Fruit fly (Drosophila melanogaster) whole organism, embryonic: ENCODE measurements around the gene CG4332.

Experiments
- Aef1 ChIP-seq: fragments of 200-800 bp; sonication (Bioruptor generic); IDR thresholded peaks from 3 replicates; pipeline ENCODE4 v1.3.6; 2022; ENCODE audit warnings: missing biosample characterization, missing genetic modification characterization
- BEAF-32 ChIP-seq: fragments of 200-800 bp; sonication (Bioruptor generic); optimal IDR thresholded peaks from 3 replicates; lab custom pipeline; 2017; ENCODE audit warnings: missing biosample characterization, missing genetic modification characterization, mild to moderate bottlenecking, moderate library complexity, missing genetic modification reagents
- Bgb ChIP-seq: fragments of 200-800 bp; sonication (Bioruptor generic); IDR thresholded peaks from 2 replicates; pipeline ENCODE4 v1.3.6; 2022; ENCODE audit warnings: missing biosample characterization, missing genetic modification characterization; ENCODE audit not compliant: partially characterized antibody
- CG10267 ChIP-seq: fragments of 200-800 bp; sonication (Bioruptor generic); optimal IDR thresholded peaks from 2 replicates; lab custom pipeline; 2018; ENCODE audit warnings: missing biosample characterization, mild to moderate bottlenecking, missing genetic modification characterization, moderate library complexity
- CG10654 ChIP-seq: fragments of 200-800 bp; sonication (Bioruptor generic); optimal IDR thresholded peaks from 2 replicates; lab custom pipeline; 2016; ENCODE audit warnings: missing biosample characterization, missing genetic modification characterization
- CG11696 ChIP-seq: fragments of 200-800 bp; sonication (Bioruptor generic); IDR thresholded peaks from 2 replicates; pipeline ENCODE4 v1.3.6; 2022; ENCODE audit warnings: missing biosample characterization, missing genetic modification characterization
- CG12299 ChIP-seq: fragments of 200-800 bp; sonication (Bioruptor generic); optimal IDR thresholded peaks from 2 replicates; lab custom pipeline; 2018; ENCODE audit warnings: missing biosample characterization, mild to moderate bottlenecking, missing genetic modification characterization
- CG13123 ChIP-seq: fragments of 200-800 bp; sonication (Bioruptor generic); optimal IDR thresholded peaks from 2 replicates; lab custom pipeline; 2016; ENCODE audit warnings: missing biosample characterization, missing genetic modification characterization
- CG14014 ChIP-seq: fragments of 200-800 bp; sonication (Bioruptor generic); IDR thresholded peaks from 2 replicates; pipeline ENCODE4 v1.3.6; 2022; ENCODE audit warnings: missing biosample characterization, missing genetic modification characterization
- CG14860 ChIP-seq: fragments of 200-800 bp; sonication (Bioruptor generic); IDR thresholded peaks from 3 replicates; pipeline ENCODE4 v1.3.6; 2022; ENCODE audit warnings: missing biosample characterization, missing genetic modification characterization; ENCODE audit not compliant: partially characterized antibody
- CG15269 ChIP-seq: fragments of 200-800 bp; sonication (Bioruptor generic); optimal IDR thresholded peaks from 2 replicates; lab custom pipeline; 2018; ENCODE audit warnings: missing biosample characterization, mild to moderate bottlenecking, missing genetic modification characterization, moderate library complexity
- CG17186 ChIP-seq: fragments of 200-800 bp; sonication (Bioruptor generic); optimal IDR thresholded peaks from 3 replicates; lab custom pipeline; 2017; ENCODE audit warnings: missing biosample characterization, missing genetic modification reagents, missing genetic modification characterization
- CG30403 ChIP-seq: fragments of 200-800 bp; sonication (Bioruptor generic); optimal IDR thresholded peaks from 3 replicates; lab custom pipeline; 2016; ENCODE audit warnings: missing biosample characterization, missing genetic modification characterization
- CG32767 ChIP-seq: fragments of 200-800 bp; sonication (Bioruptor generic); IDR thresholded peaks from 2 replicates; pipeline ENCODE4 v1.3.6; 2022; ENCODE audit warnings: missing biosample characterization, missing genetic modification characterization
- CG34224 ChIP-seq: fragments of 200-800 bp; sonication (Bioruptor generic); IDR thresholded peaks from 3 replicates; pipeline ENCODE4 v1.3.6; 2022; ENCODE audit warnings: missing biosample characterization, missing genetic modification characterization; ENCODE audit not compliant: partially characterized antibody
- CG42726 ChIP-seq: fragments of 200-800 bp; sonication (Bioruptor generic); IDR thresholded peaks from 2 replicates; pipeline ENCODE4 v1.3.6; 2022; ENCODE audit warnings: missing biosample characterization, missing genetic modification characterization; ENCODE audit not compliant: partially characterized antibody
- CG6272 ChIP-seq: fragments of 200-800 bp; sonication (Bioruptor generic); IDR thresholded peaks from 2 replicates; pipeline ENCODE4 v1.3.6; 2022; ENCODE audit warnings: missing biosample characterization, missing genetic modification characterization
- CG6689 ChIP-seq: fragments of 200-800 bp; sonication (Bioruptor generic); IDR thresholded peaks from 2 replicates; pipeline ENCODE4 v1.3.6; 2022; ENCODE audit warnings: missing biosample characterization, missing genetic modification characterization
- CG8089 ChIP-seq: fragments of 200-800 bp; sonication (Bioruptor generic); optimal IDR thresholded peaks from 3 replicates; lab custom pipeline; 2016; ENCODE audit warnings: missing biosample characterization, missing genetic modification characterization
- CG9797 ChIP-seq: fragments of 200-800 bp; sonication (Bioruptor generic); optimal IDR thresholded peaks from 3 replicates; lab custom pipeline; 2018; ENCODE audit warnings: missing biosample characterization, mild to moderate bottlenecking, missing genetic modification characterization
- CG9817 ChIP-seq: fragments of 200-800 bp; sonication (Bioruptor generic); optimal IDR thresholded peaks from 2 replicates; lab custom pipeline; 2018; ENCODE audit warnings: missing biosample characterization, mild to moderate bottlenecking, missing genetic modification characterization, moderate library complexity
- CoRest ChIP-seq: fragments of 200-800 bp; sonication (Bioruptor generic); optimal IDR thresholded peaks from 3 replicates; lab custom pipeline; 2018; ENCODE audit warnings: missing biosample characterization, mild to moderate bottlenecking, missing genetic modification characterization, moderate library complexity
- Dad ChIP-seq: fragments of 200-800 bp; sonication (Bioruptor generic); optimal IDR thresholded peaks from 3 replicates; lab custom pipeline; 2016; ENCODE audit warnings: missing biosample characterization, missing genetic modification characterization
- Dref ChIP-seq: fragments of 200-800 bp; sonication (Bioruptor generic); IDR thresholded peaks from 2 replicates; pipeline ENCODE4 v1.3.6; 2022; ENCODE audit warnings: missing biosample characterization, missing genetic modification characterization
- E2f2 ChIP-seq: fragments of 200-800 bp; sonication (Bioruptor generic); IDR thresholded peaks from 2 replicates; pipeline ENCODE4 v1.3.6; 2022; ENCODE audit warnings: missing biosample characterization, missing genetic modification characterization
- Nf-YB ChIP-seq: fragments of 200-800 bp; sonication (Bioruptor generic); optimal IDR thresholded peaks from 3 replicates; lab custom pipeline; 2019; ENCODE audit warnings: missing biosample characterization, mild to moderate bottlenecking, missing genetic modification characterization, moderate library complexity
- Nf-YC ChIP-seq: fragments of 200-800 bp; optimal IDR thresholded peaks from 3 replicates; lab custom pipeline; 2019; ENCODE audit warnings: missing biosample characterization, mild to moderate bottlenecking, missing genetic modification characterization, moderate library complexity
- Opbp ChIP-seq: fragments of 200-800 bp; sonication (Bioruptor generic); IDR thresholded peaks from 3 replicates; pipeline ENCODE4 v1.3.6; 2022; ENCODE audit warnings: missing biosample characterization, missing genetic modification characterization; ENCODE audit not compliant: partially characterized antibody
- Sry-β ChIP-seq: fragments of 200-800 bp; sonication (Bioruptor generic); optimal IDR thresholded peaks from 2 replicates; lab custom pipeline; 2018; ENCODE audit warnings: missing biosample characterization, mild to moderate bottlenecking, missing genetic modification characterization, moderate library complexity
- Sry-δ ChIP-seq: fragments of 200-800 bp; sonication (Bioruptor generic); optimal IDR thresholded peaks from 2 replicates; lab custom pipeline; 2016; ENCODE audit warnings: missing biosample characterization, missing genetic modification characterization
- crc ChIP-seq: fragments of 200-800 bp; sonication (Bioruptor generic); optimal IDR thresholded peaks from 2 replicates; lab custom pipeline; 2016; ENCODE audit warnings: missing biosample characterization, missing genetic modification characterization
- crp ChIP-seq, 2 experiments: fragments of 200-800 bp; sonication (Bioruptor generic); optimal IDR thresholded peaks; 2 replicates in 1 of 2; 3 replicates in 1 of 2; lab custom pipeline; 2017; ENCODE audit warnings: missing biosample characterization in 2 of 2, missing genetic modification characterization in 2 of 2, mild to moderate bottlenecking in 1 of 2, moderate library complexity in 1 of 2
- danr ChIP-seq: fragments of 200-800 bp; sonication (Bioruptor generic); IDR thresholded peaks from 2 replicates; pipeline ENCODE4 v1.3.6; 2022; ENCODE audit warnings: missing biosample characterization, missing genetic modification characterization
- dati ChIP-seq: fragments of 200-800 bp; sonication (Bioruptor generic); IDR thresholded peaks from 2 replicates; pipeline ENCODE4 v1.3.6; 2022; ENCODE audit warnings: missing biosample characterization, missing genetic modification characterization
- fd3F ChIP-seq: fragments of 200-800 bp; sonication (Bioruptor generic); optimal IDR thresholded peaks from 2 replicates; lab custom pipeline; 2018; ENCODE audit warnings: missing biosample characterization, mild to moderate bottlenecking, missing genetic modification characterization, moderate library complexity
- fd96Cb ChIP-seq: fragments of 200-800 bp; sonication (Bioruptor generic); optimal IDR thresholded peaks from 2 replicates; lab custom pipeline; 2018; ENCODE audit warnings: missing biosample characterization, mild to moderate bottlenecking, missing genetic modification characterization, moderate library complexity
- h ChIP-seq: fragments of >200 bp; optimal IDR thresholded peaks from 2 replicates; lab custom pipeline; 2017
- ham ChIP-seq: fragments of 200-800 bp; sonication (Bioruptor generic); IDR thresholded peaks from 2 replicates; pipeline ENCODE4 v1.3.6; 2022; ENCODE audit warnings: missing biosample characterization, missing genetic modification characterization
- hbn ChIP-seq: fragments of 200-800 bp; sonication (Bioruptor generic); IDR thresholded peaks from 2 replicates; pipeline ENCODE4 v1.3.6; 2022; ENCODE audit warnings: missing biosample characterization, missing genetic modification characterization; ENCODE audit not compliant: partially characterized antibody
- ind ChIP-seq: fragments of 200-800 bp; sonication (Bioruptor generic); optimal IDR thresholded peaks from 3 replicates; lab custom pipeline; 2016; ENCODE audit warnings: missing biosample characterization, missing genetic modification characterization
- maf-S ChIP-seq: fragments of 200-800 bp; sonication (Bioruptor generic); optimal IDR thresholded peaks from 2 replicates; lab custom pipeline; 2016; ENCODE audit warnings: missing biosample characterization, missing genetic modification characterization
- otp ChIP-seq: fragments of 200-800 bp; sonication (Bioruptor generic); IDR thresholded peaks from 3 replicates; pipeline ENCODE4, ENCODE4 v1.3.6; 2022; ENCODE audit warnings: missing biosample characterization, missing genetic modification characterization
- pita ChIP-seq: fragments of 200-800 bp; sonication (Bioruptor generic); optimal IDR thresholded peaks from 2 replicates; lab custom pipeline; 2017; ENCODE audit warnings: missing biosample characterization, mild to moderate bottlenecking, missing genetic modification characterization
- pzg ChIP-seq: fragments of 200-800 bp; sonication (Bioruptor generic); optimal IDR thresholded peaks from 3 replicates; lab custom pipeline; 2018; ENCODE audit warnings: missing biosample characterization, mild to moderate bottlenecking, missing genetic modification characterization, moderate library complexity
- tin ChIP-seq: fragments of 200-800 bp; sonication (Bioruptor generic); optimal IDR thresholded peaks from 3 replicates; lab custom pipeline; 2016; ENCODE audit warnings: missing biosample characterization, missing genetic modification characterization
- toy ChIP-seq: fragments of 200-800 bp; sonication (Bioruptor generic); IDR thresholded peaks from 2 replicates; pipeline ENCODE4 v1.3.6; 2022; ENCODE audit warnings: missing biosample characterization, missing genetic modification characterization
- trem ChIP-seq: fragments of 200-800 bp; optimal IDR thresholded peaks from 3 replicates; lab custom pipeline; 2019; ENCODE audit warnings: missing biosample characterization, mild to moderate bottlenecking, missing genetic modification characterization, moderate library complexity
- ttk ChIP-seq: fragments of 200-800 bp; sonication (Bioruptor generic); IDR thresholded peaks from 2 replicates; pipeline ENCODE4 v2.1.2; 2022; ENCODE audit warnings: missing biosample characterization, missing genetic modification characterization
- vnd ChIP-seq: fragments of 200-800 bp; sonication (Bioruptor generic); IDR thresholded peaks from 3 replicates; pipeline ENCODE4 v1.3.6; 2022; ENCODE audit warnings: missing biosample characterization, missing genetic modification characterization; ENCODE audit not compliant: partially characterized antibody
- wek ChIP-seq: fragments of 200-800 bp; sonication (Bioruptor generic); optimal IDR thresholded peaks from 3 replicates; lab custom pipeline; 2018; ENCODE audit warnings: missing biosample characterization, mild to moderate bottlenecking, missing genetic modification characterization, moderate library complexity
- z ChIP-seq: fragments of 200-800 bp; sonication (Bioruptor generic); IDR thresholded peaks from 3 replicates; pipeline ENCODE4 v1.3.6; 2022; ENCODE audit warnings: missing biosample characterization, missing genetic modification characterization

Gene CG4332

DNA sequence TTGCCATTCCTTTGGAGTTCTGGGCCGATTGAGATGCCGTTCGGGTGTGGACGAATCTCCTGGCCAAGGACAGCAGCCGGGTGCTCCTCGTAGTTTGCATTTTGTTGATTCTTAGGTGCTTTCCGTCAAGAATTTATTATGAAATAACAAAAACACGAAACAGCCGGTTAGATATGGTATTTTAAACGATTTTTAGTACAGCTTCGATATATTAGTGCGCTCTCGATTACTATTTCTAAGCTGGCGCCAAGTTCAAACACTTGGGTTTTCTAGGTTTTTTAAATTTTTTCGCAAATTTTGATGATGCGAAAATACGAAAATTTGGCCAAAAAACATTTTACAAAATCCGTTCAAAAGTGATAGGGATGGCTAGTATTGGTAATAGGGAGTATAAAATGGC lies 39.4 kb downstream of the CG4332 start, which contains the start of gene Coq5 (continued):
- no peak for TF ChIP-seq fd96Cb (tag; lab: Kevin White, UChicago)
- TF ChIP-seq otp (GFP tag; lab: Robert Waterston, UW) = no peak
- no peak for TF ChIP-seq CG30403 (GFP tag; lab: Kevin White, UChicago)
- 0 out of 2 replicates have a peak, but pooled peaks have one; percentile 36 for TF ChIP-seq hbn
- TF ChIP-seq CG42726 (GFP tag; lab: Robert Waterston, UW) = no peak
- TF ChIP-seq CG8089 (GFP tag; lab: Kevin White, UChicago) = no peak
- no peak for TF ChIP-seq CG6272
- TF ChIP-seq CG6689 = no peak
- no peak for TF ChIP-seq CG10267
- TF ChIP-seq fd3F (GFP tag; lab: Kevin White, UChicago) = no peak
- no peak for TF ChIP-seq vnd (GFP tag; lab: Robert Waterston, UW)
- no peak for TF ChIP-seq Dad (GFP tag; lab: Kevin White, UChicago)
- TF ChIP-seq Opbp (GFP tag; lab: Robert Waterston, UW) = no peak
- TF ChIP-seq danr (GFP tag; lab: Robert Waterston, UW) = no peak
- no peak for TF ChIP-seq Nf-YC
- no peak for TF ChIP-seq CG17186 (GFP tag; lab: Kevin White, UChicago)
- TF ChIP-seq Nf-YB (GFP tag; lab: Kevin White, UChicago) = no peak
- no peak for TF ChIP-seq crc (GFP tag; lab: Kevin White, UChicago)
- TF ChIP-seq Aef1 (GFP tag; lab: Robert Waterston, UW) = no peak
- no peak for TF ChIP-seq h (lab: Kevin White, UChicago)
- no peak for TF ChIP-seq CG10654 (GFP tag; lab: Kevin White, UChicago)
- TF ChIP-seq wek (GFP tag; lab: Kevin White, UChicago) = no peak
- TF ChIP-seq E2f2 (GFP tag; lab: Robert Waterston, UW) = peak; percentile 84
- 0 out of 3 replicates have a peak, but pooled peaks have one; percentile 11 for TF ChIP-seq CG14860 (GFP tag; lab: Robert Waterston, UW)
- TF ChIP-seq CG14014 (GFP tag; lab: Robert Waterston, UW) = no peak
- peak; percentile 66 for TF ChIP-seq CG34224 (GFP tag; lab: Robert Waterston, UW)
- peak in 1 of 2 experiments; percentile 22 for TF ChIP-seq crp (GFP tag; optimal IDR thresholded peaks at IDR 0.05; lab: Kevin White, UChicago)
- no peak for TF ChIP-seq maf-S (GFP tag; lab: Kevin White, UChicago)
- no peak for TF ChIP-seq trem (tag; lab: Kevin White, UChicago)
- TF ChIP-seq BEAF-32 (GFP tag; lab: Kevin White, UChicago) = peak; percentile 52
- TF ChIP-seq CG9817 = no peak
- TF ChIP-seq Sry-β (GFP tag; lab: Kevin White, UChicago) = no peak
- TF ChIP-seq Sry-δ (GFP tag; lab: Kevin White, UChicago) = peak; percentile 73
- TF ChIP-seq ind (GFP tag; lab: Kevin White, UChicago) = no peak
- TF ChIP-seq pzg (GFP tag; lab: Kevin White, UChicago) = peak; percentile 17
- TF ChIP-seq dati (GFP tag; lab: Robert Waterston, UW) = no peak
- no peak for TF ChIP-seq toy (GFP tag; lab: Robert Waterston, UW)
- no peak for TF ChIP-seq pita (GFP tag; lab: Kevin White, UChicago)
- TF ChIP-seq, all 482 proteins: peak for 22

- TF ChIP-seq CG12299 (tag; lab: Kevin White, UChicago) = no peak
- no peak for TF ChIP-seq Bgb (GFP tag; lab: Robert Waterston, UW)
- TF ChIP-seq CG32767 = no peak
- no peak for TF ChIP-seq CG9797 (GFP tag; lab: Kevin White, UChicago)
- TF ChIP-seq CG15269 = no peak
- TF ChIP-seq ham (GFP tag; lab: Robert Waterston, UW) = no peak
- no peak for TF ChIP-seq CG13123
- TF ChIP-seq BEAF-32 (GFP tag; lab: Kevin White, UChicago) = no peak
- no peak for TF ChIP-seq Dref (GFP tag; lab: Robert Waterston, UW)
- TF ChIP-seq ttk (GFP tag; lab: Robert Waterston, UW) = no peak
- TF ChIP-seq CoRest (tag; lab: Kevin White, UChicago) = no peak
- TF ChIP-seq tin (GFP tag; lab: Kevin White, UChicago) = no peak
- no peak for TF ChIP-seq z (GFP tag; lab: Robert Waterston, UW)
- TF ChIP-seq vnd (GFP tag; lab: Robert Waterston, UW) = no peak
- TF ChIP-seq CG11696 = no peak
Observed at dm6 chrX:13202162-13202561, 47.3 kb downstream of the CG4332 start, which contains the start of gene CG44437. CG44437 (minus strand) TSS chrX:13202262.
